Comparison of ENCODE assay signal across 5 worm cellular contexts in genomic region chrV:5178051-5178450, ce11.
TF ChIP-seq lines count a peak whose summit lies in the region.

No protein-coding gene starts in this region.

TF ChIP-seq in whole organism, L1 larva, 84 proteins besides CTCF, POLR2A, EP300 and RAD21:
- TF ChIP-seq nhr-20 (tag; optimal IDR thresholded peaks at IDR 0.05; lab: Kevin White, UChicago) (no peak), mep-1 (tag; optimal IDR thresholded peaks at IDR 0.05; lab: Kevin White, UChicago) (no peak), elt-2 (tag; optimal IDR thresholded peaks at IDR 0.05; lab: Kevin White, UChicago) (peak; percentile 6), ceh-8 (GFP tag; optimal IDR thresholded peaks at IDR 0.05; lab: Kevin White, UChicago) (no peak), F16B12.6 (tag; optimal IDR thresholded peaks at IDR 0.05; lab: Kevin White, UChicago) (no peak), snu-23 (GFP tag; optimal IDR thresholded peaks at IDR 0.05; lab: Kevin White, UChicago) (no peak)

TF ChIP-seq in whole organism, L3 larva, 47 proteins besides CTCF, POLR2A, EP300 and RAD21:
- peak; percentile 47 for TF ChIP-seq elt-2 (tag; optimal IDR thresholded peaks at IDR 0.05; lab: Kevin White, UChicago)
- TF ChIP-seq ZK546.5 (tag; optimal IDR thresholded peaks at IDR 0.05; lab: Kevin White, UChicago): no peak
- TF ChIP-seq R02D3.7 (tag; optimal IDR thresholded peaks at IDR 0.05; lab: Kevin White, UChicago): no peak
- peak; percentile 42 for TF ChIP-seq pqm-1 (tag; optimal IDR thresholded peaks at IDR 0.05; lab: Kevin White, UChicago)
- TF ChIP-seq daf-12 (tag; optimal IDR thresholded peaks at IDR 0.05; lab: Kevin White, UChicago): no peak

TF ChIP-seq in whole organism, L4 larva, 104 proteins besides CTCF, POLR2A, EP300 and RAD21:
- TF ChIP-seq lin-15B (tag; optimal IDR thresholded peaks at IDR 0.05; lab: Kevin White, UChicago) (no peak), unc-130 (GFP tag; optimal IDR thresholded peaks at IDR 0.05; lab: Kevin White, UChicago) (no peak), F26F4.8 (GFP tag; conservative IDR thresholded peaks at IDR 0.05; lab: Robert Waterston, UW) (no peak), F44E2.7 (GFP tag; IDR thresholded peaks at IDR 0.05; lab: Robert Waterston, UW) (no peak), nhr-28 (tag; optimal IDR thresholded peaks at IDR 0.05; lab: Kevin White, UChicago) (peak; percentile 38), dve-1 (tag; optimal IDR thresholded peaks at IDR 0.05; lab: Kevin White, UChicago; ENCODE audit: insufficient read depth) (peak; percentile 46), daf-16 (GFP tag; optimal IDR thresholded peaks at IDR 0.05; lab: Kevin White, UChicago) (no peak), daf-16 (tag; optimal IDR thresholded peaks at IDR 0.05; lab: Kevin White, UChicago) (peak; percentile 78), ceh-20 (GFP tag; IDR thresholded peaks at IDR 0.05; lab: Robert Waterston, UW) (no peak)

TF ChIP-seq in whole organism, late embryonic, 69 proteins besides CTCF, POLR2A, EP300 and RAD21:
- TF ChIP-seq elt-2 (tag; optimal IDR thresholded peaks at IDR 0.05; lab: Kevin White, UChicago): peak; percentile 60
- TF ChIP-seq sox-2 (GFP tag; IDR thresholded peaks at IDR 0.05; lab: Robert Waterston, UW): no peak
TF ChIP-seq in whole organism, late embryonic: peak in this region for 1.

TF ChIP-seq in whole organism, young adult, 124 proteins besides CTCF, POLR2A, EP300 and RAD21:
- TF ChIP-seq ztf-26 (tag; optimal IDR thresholded peaks at IDR 0.05; lab: Kevin White, UChicago) (no peak), nhr-80 (tag; optimal IDR thresholded peaks at IDR 0.05; lab: Kevin White, UChicago) (peak; percentile 13)
